Fruit fly (Drosophila melanogaster): ENCODE results near the gene vret.

DNA sequence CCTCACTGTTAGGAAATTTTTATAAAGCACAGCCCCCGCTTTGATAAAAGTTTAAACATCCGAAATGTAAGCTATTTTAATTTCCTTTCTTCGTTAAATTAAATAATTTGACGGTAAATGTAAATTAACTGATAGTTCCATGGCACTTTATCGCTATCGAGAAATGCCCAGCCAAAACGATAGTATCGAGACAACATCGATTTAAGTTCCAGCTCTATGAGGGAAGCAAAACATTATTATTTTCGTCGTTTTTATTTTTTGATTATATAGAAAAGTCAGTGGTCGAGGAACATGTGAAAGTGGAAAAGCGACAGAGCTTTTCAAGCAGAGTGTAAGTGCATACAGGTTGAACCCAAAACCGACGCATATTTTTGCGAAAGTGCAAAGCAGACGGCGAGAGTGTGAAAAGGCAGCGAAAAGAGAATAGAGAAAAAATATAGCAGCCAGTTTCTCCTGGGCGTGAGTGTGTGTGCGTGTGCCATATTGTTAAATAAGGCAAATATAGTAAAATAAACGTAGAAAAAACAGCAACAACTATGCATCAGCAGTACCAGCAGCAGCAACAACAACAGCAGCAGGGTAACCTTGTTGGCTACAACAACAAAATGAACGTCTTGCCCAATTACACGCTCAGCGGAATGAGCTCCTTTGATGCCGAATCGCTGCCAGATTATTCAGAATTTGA lies 18.5 kb downstream of the vret start, which contains the start of gene CG45049:
- TF ChIP-seq ttk (optimal IDR thresholded peaks at IDR 0.05) (no peak), psq (optimal IDR thresholded peaks at IDR 0.05) (no peak), h (optimal IDR thresholded peaks at IDR 0.05) (no peak), Sin3A (optimal IDR thresholded peaks at IDR 0.05) (no peak)

Data from Kc167 (cell line).